Worm (Caenorhabditis elegans): ENCODE data around the gene cdd-2.

cdd-2 gene

ce11 chrIV:7552100-7552499, 4.4 kb upstream of the cdd-2 start:
- TF ChIP-seq elt-3 (tag; optimal IDR thresholded peaks at IDR 0.05): no peak
- no peak for TF ChIP-seq mml-1 (tag; optimal IDR thresholded peaks at IDR 0.05)
- TF ChIP-seq fkh-10 (GFP tag; optimal IDR thresholded peaks at IDR 0.05): no peak
- TF ChIP-seq snpc-4 (tag; optimal IDR thresholded peaks at IDR 0.05): no peak
- TF ChIP-seq R02D3.7 (tag; optimal IDR thresholded peaks at IDR 0.05): no peak
- no peak for TF ChIP-seq fkh-2 (tag; optimal IDR thresholded peaks at IDR 0.05)
- TF ChIP-seq lin-15B (tag; optimal IDR thresholded peaks at IDR 0.05): no peak
- TF ChIP-seq nhr-43 (tag; optimal IDR thresholded peaks at IDR 0.05; ENCODE audit: poor library complexity, severe bottlenecking): no peak
- no peak for TF ChIP-seq aly-2 (tag; optimal IDR thresholded peaks at IDR 0.05)
- TF ChIP-seq ama-1 (optimal IDR thresholded peaks at IDR 0.05): no peak
- TF ChIP-seq ztf-4 (tag; optimal IDR thresholded peaks at IDR 0.05): no peak
- TF ChIP-seq zag-1 (tag; optimal IDR thresholded peaks at IDR 0.05): no peak
- TF ChIP-seq nhr-28 (tag; optimal IDR thresholded peaks at IDR 0.05): no peak
- no peak for TF ChIP-seq elt-2 (tag; optimal IDR thresholded peaks at IDR 0.05)
- no peak for TF ChIP-seq unc-39 (tag; optimal IDR thresholded peaks at IDR 0.05)
- no peak for TF ChIP-seq ceh-9 (tag; optimal IDR thresholded peaks at IDR 0.05)

- TF ChIP-seq elt-2 (tag; optimal IDR thresholded peaks at IDR 0.05): peak; percentile 9
- TF ChIP-seq R02D3.7 (tag; optimal IDR thresholded peaks at IDR 0.05): no peak
- TF ChIP-seq nhr-43 (tag; optimal IDR thresholded peaks at IDR 0.05; ENCODE audit: poor library complexity, severe bottlenecking): peak; percentile 38
These were observed 3.6 kb upstream of the cdd-2 start for ce11 chrIV:7551254-7551653.

- no peak for TF ChIP-seq elt-1 (tag; optimal IDR thresholded peaks at IDR 0.05)
- no peak for TF ChIP-seq snpc-4 (tag; optimal IDR thresholded peaks at IDR 0.05)
- peak; percentile 45 for TF ChIP-seq pqm-1 (tag; optimal IDR thresholded peaks at IDR 0.05)
These were observed 2.8 kb upstream of the cdd-2 start, which contains the start of gene pam-1 for ce11 chrIV:7550445-7550844. Gene pam-1, minus strand, starts transcription at chrIV:7550812.

ce11 chrIV:7549844-7550243, 2.2 kb upstream of the cdd-2 start:
- peak; percentile 68 for TF ChIP-seq pqm-1 (tag; optimal IDR thresholded peaks at IDR 0.05)
- TF ChIP-seq nhr-23 (tag; optimal IDR thresholded peaks at IDR 0.05): peak; percentile 27
- TF ChIP-seq skn-1 (tag; optimal IDR thresholded peaks at IDR 0.05): peak; percentile 71
- no peak for TF ChIP-seq ztf-4 (tag; optimal IDR thresholded peaks at IDR 0.05)
- peak; percentile 66 for TF ChIP-seq lin-15B (tag; optimal IDR thresholded peaks at IDR 0.05)
- TF ChIP-seq elt-2 (tag; optimal IDR thresholded peaks at IDR 0.05): peak; percentile 70
- TF ChIP-seq ceh-9 (tag; optimal IDR thresholded peaks at IDR 0.05): no peak
- TF ChIP-seq snpc-4 (tag; optimal IDR thresholded peaks at IDR 0.05): no peak
- peak; percentile 47 for TF ChIP-seq egl-27 (tag; optimal IDR thresholded peaks at IDR 0.05)
- TF ChIP-seq pha-4 (tag; optimal IDR thresholded peaks at IDR 0.05): peak; percentile 54
- peak; percentile 57 for TF ChIP-seq nfya-1 (tag; optimal IDR thresholded peaks at IDR 0.05; ENCODE audit: insufficient read depth)
- peak; percentile 54 for TF ChIP-seq lin-39 (tag; optimal IDR thresholded peaks at IDR 0.05)

DNA sequence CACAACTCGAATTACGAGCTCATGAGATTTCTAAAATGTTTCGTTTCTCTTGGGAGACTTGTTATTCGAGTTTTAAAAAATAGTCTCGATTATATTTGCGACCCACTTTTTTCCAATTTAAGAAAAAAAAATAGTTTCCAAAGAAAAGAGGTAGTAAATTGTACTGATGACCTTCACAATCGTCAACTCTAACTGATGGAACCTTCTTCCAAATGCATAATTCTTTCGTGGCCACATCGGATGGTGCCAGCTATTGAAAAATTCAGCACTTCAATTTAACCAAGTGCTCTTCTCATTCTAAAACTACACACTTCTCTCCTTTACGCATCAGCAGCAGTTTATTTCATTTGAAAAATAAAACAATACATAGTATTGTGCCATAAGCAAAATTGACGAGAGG, 4.0 kb downstream of the cdd-2 start:
- TF ChIP-seq egl-27 (tag; optimal IDR thresholded peaks at IDR 0.05): no peak
- TF ChIP-seq pqm-1 (tag; optimal IDR thresholded peaks at IDR 0.05): no peak
- no peak for TF ChIP-seq elt-1 (tag; optimal IDR thresholded peaks at IDR 0.05)
- TF ChIP-seq lin-39 (tag; optimal IDR thresholded peaks at IDR 0.05): no peak
- no peak for TF ChIP-seq egl-5 (tag; optimal IDR thresholded peaks at IDR 0.05)
- TF ChIP-seq pha-4 (tag; optimal IDR thresholded peaks at IDR 0.05): no peak
- no peak for TF ChIP-seq lsy-12 (tag; optimal IDR thresholded peaks at IDR 0.05)
- TF ChIP-seq ceh-82 (tag; optimal IDR thresholded peaks at IDR 0.05): no peak
- TF ChIP-seq nhr-25 (tag; optimal IDR thresholded peaks at IDR 0.05): no peak
- no peak for TF ChIP-seq fkh-2 (tag; optimal IDR thresholded peaks at IDR 0.05)
- TF ChIP-seq snpc-4 (tag; optimal IDR thresholded peaks at IDR 0.05): no peak

ce11 chrIV:7542485-7543001, 5.2 kb downstream of the cdd-2 start, which contains the start of gene R05G6.10:
Gene R05G6.10, minus strand, starts transcription at chrIV:7542535.
- TF ChIP-seq lin-39 (tag; optimal IDR thresholded peaks at IDR 0.05): no peak
- no peak for TF ChIP-seq jun-1 (tag; optimal IDR thresholded peaks at IDR 0.05)
- TF ChIP-seq ztf-11 (tag; optimal IDR thresholded peaks at IDR 0.05): no peak
- no peak for TF ChIP-seq nhr-237 (tag; optimal IDR thresholded peaks at IDR 0.05)
- no peak for TF ChIP-seq pqm-1 (tag; optimal IDR thresholded peaks at IDR 0.05)
- TF ChIP-seq ztf-4 (tag; optimal IDR thresholded peaks at IDR 0.05): no peak
- TF ChIP-seq nhr-25 (tag; optimal IDR thresholded peaks at IDR 0.05): no peak
- no peak for TF ChIP-seq nhr-11 (tag; optimal IDR thresholded peaks at IDR 0.05)

Data from whole organism, L3 larva.